Worm (Caenorhabditis elegans): ENCODE data around the gene F42A10.9.
A peak's percentile ranks its signal among the peaks of the same experiment; 100 is the strongest.

Gene F42A10.9

DNA sequence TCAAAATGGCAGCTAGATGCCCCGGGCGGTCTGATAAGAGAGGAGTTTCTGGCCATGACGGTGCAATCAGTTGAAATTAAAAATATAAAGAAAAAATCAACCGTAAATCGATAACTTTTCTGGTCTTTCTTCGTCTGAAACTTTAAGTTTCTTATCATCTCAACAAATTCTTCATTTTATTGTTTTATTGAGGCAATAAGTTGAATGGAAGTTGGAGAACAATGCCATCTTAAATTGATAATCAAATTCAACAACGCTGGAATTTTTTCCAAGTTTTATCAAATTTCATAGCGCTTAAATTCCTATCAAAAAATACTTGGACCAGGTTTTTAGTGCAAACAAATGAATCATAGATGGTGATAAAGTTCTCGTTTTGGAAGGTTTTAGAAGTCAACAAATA lies 47.4 kb upstream of the F42A10.9 start:
- TF ChIP-seq pha-4 (tag; optimal IDR thresholded peaks at IDR 0.05) (no peak), nhr-80 (tag; optimal IDR thresholded peaks at IDR 0.05) (peak; percentile 84)

ce11 chrIII:6118320-6118719 lies 46.1 kb upstream of the F42A10.9 start, which contains the start of gene kin-18:
kin-18 (plus strand) TSS chrIII:6118620.
- TF ChIP-seq pha-4 (tag; optimal IDR thresholded peaks at IDR 0.05) (no peak), F49E8.2 (tag; optimal IDR thresholded peaks at IDR 0.05; ENCODE audit: insufficient read depth) (no peak), nhr-179 (tag; optimal IDR thresholded peaks at IDR 0.05) (no peak), K11D2.4 (GFP tag; IDR thresholded peaks at IDR 0.05) (no peak), ztf-26 (tag; optimal IDR thresholded peaks at IDR 0.05) (no peak)

ce11 chrIII:6120990-6121389 lies 43.4 kb upstream of the F42A10.9 start:
- TF ChIP-seq F57A8.1 (GFP tag; optimal IDR thresholded peaks at IDR 0.05) (no peak), let-526 (GFP tag; IDR thresholded peaks at IDR 0.05) (no peak), snpc-4 (GFP tag; optimal IDR thresholded peaks at IDR 0.05) (no peak), snpc-4 (tag; optimal IDR thresholded peaks at IDR 0.05) (no peak), snpc-1.1 (tag; optimal IDR thresholded peaks at IDR 0.05; ENCODE audit: insufficient read depth) (no peak), sea-2 (GFP tag; IDR thresholded peaks at IDR 0.05) (no peak), sptf-2 (GFP tag; optimal IDR thresholded peaks at IDR 0.05) (no peak), hmg-20 (GFP tag; IDR thresholded peaks at IDR 0.05) (no peak), ztf-3 (GFP tag; optimal IDR thresholded peaks at IDR 0.05) (no peak), ceh-58 (GFP tag; IDR thresholded peaks at IDR 0.05) (no peak), nhr-27 (tag; optimal IDR thresholded peaks at IDR 0.05) (no peak)

DNA sequence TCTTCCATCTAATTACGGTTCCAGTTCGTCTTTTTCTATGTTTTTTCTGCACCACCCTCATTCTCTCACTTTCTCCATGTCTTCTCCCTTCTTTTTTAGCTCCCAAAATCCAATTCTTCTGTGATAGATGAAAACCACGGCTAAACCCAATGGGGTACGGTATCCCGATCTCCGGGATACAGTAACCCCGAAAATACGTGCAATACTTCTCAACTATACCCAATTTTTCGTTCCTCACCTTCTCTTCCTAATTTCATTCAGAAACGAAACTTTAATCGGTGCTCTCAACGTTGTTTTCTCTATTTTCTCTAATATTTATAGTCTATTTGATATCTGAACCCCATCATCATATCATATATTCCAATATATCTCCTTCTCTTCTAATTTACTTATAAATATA lies 40.7 kb upstream of the F42A10.9 start:
- TF ChIP-seq ztf-25 (GFP tag; IDR thresholded peaks at IDR 0.05), result 0 out of 2 replicates have a peak, but pooled peaks have one; percentile 9
- no peak for TF ChIP-seq atf-7 (tag; optimal IDR thresholded peaks at IDR 0.05)
- 0 out of 2 replicates have a peak, but pooled peaks have one; percentile 18 for TF ChIP-seq attf-6 (GFP tag; IDR thresholded peaks at IDR 0.05)
- no peak for TF ChIP-seq ceh-91 (GFP tag; IDR thresholded peaks at IDR 0.05)
- TF ChIP-seq tbp1 (GFP tag; optimal IDR thresholded peaks at IDR 0.05), result peak; percentile 14
- TF ChIP-seq aptf-3 (GFP tag; IDR thresholded peaks at IDR 0.05), result peak; percentile 64; the same call in 1 of the 2 replicates
- TF ChIP-seq C06A6.2 (GFP tag; conservative IDR thresholded peaks at IDR 0.05), result no peak
- TF ChIP-seq madf-8 (GFP tag; conservative IDR thresholded peaks at IDR 0.05), result no peak
- TF ChIP-seq hsf-1 (GFP tag; IDR thresholded peaks at IDR 0.05), result no peak
- 0 out of 2 replicates have a peak, but pooled peaks have one; percentile 11 for TF ChIP-seq pbrm-1 (GFP tag; IDR thresholded peaks at IDR 0.05)
- TF ChIP-seq Y95B8A.8 (GFP tag; IDR thresholded peaks at IDR 0.05), result no peak
- TF ChIP-seq dox-1 (GFP tag; IDR thresholded peaks at IDR 0.05), result 0 out of 2 replicates have a peak, but pooled peaks have one; percentile 4
- TF ChIP-seq tlf-1 (GFP tag; optimal IDR thresholded peaks at IDR 0.05), result no peak
- peak; percentile 33; the same call in 1 of the 2 replicates for TF ChIP-seq madf-6 (GFP tag; IDR thresholded peaks at IDR 0.05)
- no peak for TF ChIP-seq F10E7.11 (tag; optimal IDR thresholded peaks at IDR 0.05)
- no peak for TF ChIP-seq B0261.1 (tag; optimal IDR thresholded peaks at IDR 0.05)
- 0 out of 2 replicates have a peak, but pooled peaks have one; percentile 28 for TF ChIP-seq cebp-2 (GFP tag; IDR thresholded peaks at IDR 0.05)
- TF ChIP-seq efl-1 (GFP tag; optimal IDR thresholded peaks at IDR 0.05), result no peak
- TF ChIP-seq lin-35 (GFP tag; optimal IDR thresholded peaks at IDR 0.05), result peak in 1 of 3 experiments; percentile 62
- peak; percentile 50 for TF ChIP-seq athp-1 (tag; optimal IDR thresholded peaks at IDR 0.05)
- no peak for TF ChIP-seq F23B12.7 (tag; optimal IDR thresholded peaks at IDR 0.05; ENCODE audit: insufficient read depth)
- TF ChIP-seq akir-1 (GFP tag; optimal IDR thresholded peaks at IDR 0.05), result no peak
- no peak for TF ChIP-seq sptf-2 (GFP tag; optimal IDR thresholded peaks at IDR 0.05)
- no peak for TF ChIP-seq cebp-1 (GFP tag; IDR thresholded peaks at IDR 0.05)
- peak; percentile 24 for TF ChIP-seq cebp-1 (tag; optimal IDR thresholded peaks at IDR 0.05)
- peak; percentile 18 for TF ChIP-seq hrde-1 (tag; optimal IDR thresholded peaks at IDR 0.05; ENCODE audit: borderline replicate concordance)
- TF ChIP-seq attf-3 (GFP tag; conservative IDR thresholded peaks at IDR 0.05), result no peak
- peak; percentile 40 for TF ChIP-seq F52B5.7 (tag; optimal IDR thresholded peaks at IDR 0.05)

All from whole organism, young adult.